Fruit fly (Drosophila melanogaster) whole organism, adult: Measurements from ENCODE around the gene CG9503.

Experiments used
- CG11617 ChIP-seq: fragments of 200-800 bp; sonication (Bioruptor generic); optimal IDR thresholded peaks from 2 replicates; lab custom pipeline; 2017; ENCODE audit warnings: mild to moderate bottlenecking, missing biosample characterization, missing genetic modification reagents, missing genetic modification characterization
- CG12768 ChIP-seq: fragments of 200-800 bp; sonication (Bioruptor generic); optimal IDR thresholded peaks from 2 replicates; lab custom pipeline; 2017; ENCODE audit warnings: missing biosample characterization, missing genetic modification characterization, mild to moderate bottlenecking, moderate library complexity, missing genetic modification reagents
- CG14711 ChIP-seq: fragments of 200-800 bp; sonication (Bioruptor generic); optimal IDR thresholded peaks from 2 replicates; lab custom pipeline; 2018; ENCODE audit warnings: missing biosample characterization, mild to moderate bottlenecking, missing genetic modification characterization, moderate library complexity
- CG1620 ChIP-seq: fragments of 200-800 bp; sonication (Bioruptor generic); optimal IDR thresholded peaks from 2 replicates; lab custom pipeline; 2016; ENCODE audit warnings: missing biosample characterization, missing genetic modification characterization
- CG33017 ChIP-seq: fragments of 200-800 bp; sonication (Bioruptor generic); optimal IDR thresholded peaks from 2 replicates; lab custom pipeline; 2018; ENCODE audit warnings: missing biosample characterization, mild to moderate bottlenecking, missing genetic modification characterization, moderate library complexity
- CG5204 ChIP-seq: fragments of 200-800 bp; sonication (Bioruptor generic); optimal IDR thresholded peaks from 2 replicates; lab custom pipeline; 2016; ENCODE audit warnings: missing biosample characterization, missing genetic modification characterization
- CG7045 ChIP-seq: fragments of 200-800 bp; sonication (Bioruptor generic); optimal IDR thresholded peaks from 2 replicates; lab custom pipeline; 2017; ENCODE audit warnings: missing biosample characterization, mild to moderate bottlenecking, missing genetic modification characterization
- CG7101 ChIP-seq: fragments of 200-800 bp; sonication (Bioruptor generic); optimal IDR thresholded peaks from 2 replicates; lab custom pipeline; 2018; ENCODE audit warnings: missing biosample characterization, mild to moderate bottlenecking, missing genetic modification characterization, moderate library complexity
- Clk ChIP-seq: fragments of 200-800 bp; sonication (Bioruptor generic); optimal IDR thresholded peaks from 2 replicates; lab custom pipeline; 2017; ENCODE audit warnings: missing biosample characterization, missing genetic modification characterization
- Crg-1 ChIP-seq: fragments of 200-800 bp; sonication (Bioruptor generic); optimal IDR thresholded peaks from 2 replicates; lab custom pipeline; 2016; ENCODE audit warnings: missing biosample characterization, missing genetic modification characterization
- Hr96 ChIP-seq: fragments of 200-800 bp; sonication (Bioruptor generic); optimal IDR thresholded peaks from 2 replicates; lab custom pipeline; 2016; ENCODE audit warnings: missing biosample characterization, missing genetic modification characterization
- Mnt ChIP-seq: fragments of 200-800 bp; sonication (Bioruptor generic); optimal IDR thresholded peaks from 2 replicates; lab custom pipeline; 2016; ENCODE audit warnings: missing biosample characterization, mild to moderate bottlenecking, missing genetic modification characterization
- bab1 ChIP-seq: fragments of 200-800 bp; sonication (Bioruptor generic); optimal IDR thresholded peaks from 3 replicates; lab custom pipeline; 2019; ENCODE audit warnings: missing biosample characterization, mild to moderate bottlenecking, missing genetic modification characterization, moderate library complexity
- cic ChIP-seq: fragments of 200-800 bp; sonication (Bioruptor generic); optimal IDR thresholded peaks from 2 replicates; lab custom pipeline; 2017; ENCODE audit warnings: missing biosample characterization, mild to moderate bottlenecking, missing genetic modification characterization, moderate library complexity
- cnc ChIP-seq, 2 experiments: fragments of >200 bp; optimal IDR thresholded peaks; 2 replicates each; lab custom pipeline; 2017
- kay ChIP-seq: fragments of 200-800 bp; sonication (Bioruptor generic); peaks from one replicate; lab custom pipeline; 2016; ENCODE audit warnings: missing biosample characterization, missing genetic modification characterization, borderline replicate concordance
- ovo ChIP-seq: fragments of 200-800 bp; sonication (Bioruptor generic); optimal IDR thresholded peaks from 2 replicates; lab custom pipeline; 2016; ENCODE audit warnings: missing biosample characterization, missing genetic modification characterization
- pad ChIP-seq: fragments of 200-800 bp; sonication (Bioruptor generic); optimal IDR thresholded peaks from 3 replicates; lab custom pipeline; 2017; ENCODE audit warnings: missing biosample characterization, missing genetic modification characterization, mild to moderate bottlenecking, moderate library complexity, missing genetic modification reagents
- tj ChIP-seq: fragments of 200-800 bp; sonication (Bioruptor generic); optimal IDR thresholded peaks from 3 replicates; lab custom pipeline; 2017; ENCODE audit warnings: missing biosample characterization, mild to moderate bottlenecking, missing genetic modification characterization, moderate library complexity
- toe ChIP-seq: fragments of 200-800 bp; sonication (Bioruptor generic); optimal IDR thresholded peaks from 2 replicates; lab custom pipeline; 2016; ENCODE audit warnings: missing biosample characterization, missing genetic modification characterization

CG9503 gene

dm6 chrX:14931296-14931695 lies 8.0 kb upstream of the CG9503 start:
- TF ChIP-seq bab1 (GFP tag; lab: Kevin White, UChicago) (no peak), kay (GFP tag; lab: Kevin White, UChicago) (peak; percentile 50), ovo (GFP tag; lab: Kevin White, UChicago) (no peak)

- TF ChIP-seq CG14711 (tag; lab: Kevin White, UChicago) = no peak
- TF ChIP-seq cic = peak; percentile 26
These were observed 6.5 kb upstream of the CG9503 start for dm6 chrX:14929813-14930212.

- TF ChIP-seq bab1 (GFP tag; lab: Kevin White, UChicago) (no peak), CG12768 (GFP tag; lab: Kevin White, UChicago) (no peak), CG7045 (GFP tag; lab: Kevin White, UChicago) (no peak), CG14711 (tag; lab: Kevin White, UChicago) (no peak), pad (no peak), tj (GFP tag; lab: Kevin White, UChicago) (no peak), cnc (optimal IDR thresholded peaks at IDR 0.05; lab: Kevin White, UChicago) (no peak), Clk (GFP tag; lab: Kevin White, UChicago) (no peak), CG5204 (no peak), Hr96 (GFP tag; lab: Kevin White, UChicago) (no peak), Crg-1 (no peak), Mnt (GFP tag; lab: Kevin White, UChicago) (no peak), CG33017 (tag; lab: Kevin White, UChicago) (no peak), toe (GFP tag; lab: Kevin White, UChicago) (no peak), CG1620 (no peak), CG11617 (no peak), kay (GFP tag; lab: Kevin White, UChicago) (no peak), ovo (GFP tag; lab: Kevin White, UChicago) (no peak), cic (no peak), CG7101 (tag; lab: Kevin White, UChicago) (no peak)
These were observed 5.6 kb upstream of the CG9503 start, which contains the start of gene CG32591 for dm6 chrX:14928844-14929243. Gene CG32591, minus strand, starts transcription at chrX:14928944.

dm6 chrX:14922396-14923276 lies 657 bp downstream of the CG9503 start:
- TF ChIP-seq cnc (optimal IDR thresholded peaks at IDR 0.05; lab: Kevin White, UChicago) (no peak), kay (GFP tag; lab: Kevin White, UChicago) (no peak), CG7045 (GFP tag; lab: Kevin White, UChicago) (no peak), toe (GFP tag; lab: Kevin White, UChicago) (no peak), Hr96 (GFP tag; lab: Kevin White, UChicago) (no peak), bab1 (GFP tag; lab: Kevin White, UChicago) (no peak), ovo (GFP tag; lab: Kevin White, UChicago) (no peak), CG1620 (no peak), CG12768 (GFP tag; lab: Kevin White, UChicago) (no peak), tj (GFP tag; lab: Kevin White, UChicago) (no peak), CG11617 (no peak), CG33017 (tag; lab: Kevin White, UChicago) (no peak)

- TF ChIP-seq CG5204 (peak; percentile 3), bab1 (GFP tag; lab: Kevin White, UChicago) (peak; percentile 3), kay (GFP tag; lab: Kevin White, UChicago) (peak; percentile 38), CG7101 (tag; lab: Kevin White, UChicago) (peak; percentile 0), CG12768 (GFP tag; lab: Kevin White, UChicago) (no peak), toe (GFP tag; lab: Kevin White, UChicago) (no peak), CG7045 (GFP tag; lab: Kevin White, UChicago) (no peak), Hr96 (GFP tag; lab: Kevin White, UChicago) (peak; percentile 25), cic (no peak)
These were observed 4.5 kb downstream of the CG9503 start, which contains the start of gene Eo for dm6 chrX:14918750-14919247. Gene Eo, minus strand, starts transcription at chrX:14918800.

dm6 chrX:14913706-14914303 lies 9.5 kb downstream of the CG9503 start, which contains the start of gene CG12398:
Gene CG12398, minus strand, starts transcription at chrX:14913812.
- TF ChIP-seq pad = no peak
- TF ChIP-seq CG7101 (tag; lab: Kevin White, UChicago) = no peak
- TF ChIP-seq tj (GFP tag; lab: Kevin White, UChicago) = peak; percentile 94
- TF ChIP-seq bab1 (GFP tag; lab: Kevin White, UChicago) = peak; percentile 44
